Fruit fly (Drosophila melanogaster) whole organism, embryonic: Measurements from ENCODE around the gene Trf.
A peak's percentile ranks its signal among the peaks of the same experiment; 100 is the strongest.

Experiments used
- BEAF-32 ChIP-seq: fragments of 200-800 bp; sonication (Bioruptor generic); optimal IDR thresholded peaks from 3 replicates; lab custom pipeline; 2017; ENCODE audit warnings: missing biosample characterization, missing genetic modification characterization, mild to moderate bottlenecking, moderate library complexity, missing genetic modification reagents
- CG10543 ChIP-seq: fragments of 200-800 bp; sonication (Bioruptor generic); optimal IDR thresholded peaks from 3 replicates; lab custom pipeline; 2017; ENCODE audit warnings: missing biosample characterization, mild to moderate bottlenecking, missing genetic modification characterization, moderate library complexity
- CG1233 ChIP-seq: fragments of 200-800 bp; sonication (Bioruptor generic); optimal IDR thresholded peaks from 4 replicates; lab custom pipeline; 2018; ENCODE audit warnings: missing biosample characterization, mild to moderate bottlenecking, missing genetic modification characterization
- CG17328 ChIP-seq: fragments of 200-800 bp; sonication (Bioruptor generic); IDR thresholded peaks from 2 replicates; pipeline ENCODE4 v1.3.6; 2022; ENCODE audit warnings: missing biosample characterization, missing genetic modification characterization
- CG17829 ChIP-seq: fragments of 200-800 bp; optimal IDR thresholded peaks from 2 replicates; lab custom pipeline; 2019; ENCODE audit warnings: missing biosample characterization, mild to moderate bottlenecking, missing genetic modification characterization, moderate library complexity
- CG2129 ChIP-seq: fragments of 200-800 bp; sonication (Bioruptor generic); IDR thresholded peaks from 2 replicates; pipeline ENCODE4 v1.3.6; 2022; ENCODE audit warnings: missing biosample characterization, missing genetic modification characterization; ENCODE audit not compliant: partially characterized antibody
- CG31441 ChIP-seq: fragments of 200-800 bp; sonication (Bioruptor generic); IDR thresholded peaks from 2 replicates; pipeline ENCODE4 v1.3.6; 2022; ENCODE audit warnings: missing biosample characterization, missing genetic modification characterization
- CG34224 ChIP-seq: fragments of 200-800 bp; sonication (Bioruptor generic); IDR thresholded peaks from 3 replicates; pipeline ENCODE4 v1.3.6; 2022; ENCODE audit warnings: missing biosample characterization, missing genetic modification characterization; ENCODE audit not compliant: partially characterized antibody
- CG4328 ChIP-seq: fragments of 200-800 bp; sonication (Bioruptor generic); optimal IDR thresholded peaks from 3 replicates; lab custom pipeline; 2017; ENCODE audit warnings: missing biosample characterization, missing genetic modification reagents, missing genetic modification characterization
- CG6254 ChIP-seq: fragments of 200-800 bp; sonication (Bioruptor generic); optimal IDR thresholded peaks from 3 replicates; lab custom pipeline; 2017; ENCODE audit warnings: mild to moderate bottlenecking, missing biosample characterization, missing genetic modification reagents, missing genetic modification characterization
- CG6813 ChIP-seq: fragments of 200-800 bp; sonication (Bioruptor generic); optimal IDR thresholded peaks from 2 replicates; lab custom pipeline; 2017; ENCODE audit warnings: missing biosample characterization, missing genetic modification characterization, mild to moderate bottlenecking, moderate library complexity, missing genetic modification reagents
- CG7786 ChIP-seq: fragments of 200-800 bp; sonication (Bioruptor generic); optimal IDR thresholded peaks from 2 replicates; lab custom pipeline; 2016; ENCODE audit warnings: missing biosample characterization, missing genetic modification characterization
- Dfd ChIP-seq, 2 experiments: fragments of >200 bp; optimal IDR thresholded peaks; 2 replicates each; lab custom pipeline; 2017; ENCODE audit warnings: missing biosample characterization in 2 of 2, missing genetic modification characterization in 2 of 2
- Doc3 ChIP-seq: fragments of 200-800 bp; sonication (Bioruptor generic); IDR thresholded peaks from 3 replicates; pipeline ENCODE4 v1.3.6; 2022; ENCODE audit warnings: missing biosample characterization, missing genetic modification characterization; ENCODE audit not compliant: partially characterized antibody
- E2f1 ChIP-seq: fragments of 200-800 bp; sonication (Bioruptor generic); IDR thresholded peaks from 2 replicates; pipeline ENCODE4 v1.3.6; 2022; ENCODE audit warnings: missing biosample characterization, missing genetic modification characterization
- Elba2 ChIP-seq: fragments of 200-800 bp; sonication (Bioruptor generic); optimal IDR thresholded peaks from 3 replicates; lab custom pipeline; 2016; ENCODE audit warnings: missing biosample characterization, missing genetic modification characterization
- Ets97D ChIP-seq: fragments of 200-800 bp; sonication (Bioruptor generic); optimal IDR thresholded peaks from 3 replicates; lab custom pipeline; 2016; ENCODE audit warnings: missing biosample characterization, missing genetic modification characterization
- HLH4C ChIP-seq: fragments of 200-800 bp; sonication (Bioruptor generic); IDR thresholded peaks from 3 replicates; pipeline ENCODE4 v1.3.6; 2022; ENCODE audit warnings: missing biosample characterization, missing genetic modification characterization; ENCODE audit not compliant: partially characterized antibody
- HLH54F ChIP-seq: fragments of 200-800 bp; sonication (Bioruptor generic); optimal IDR thresholded peaks from 3 replicates; lab custom pipeline; 2016; ENCODE audit warnings: missing biosample characterization, missing genetic modification characterization
- Hr39 ChIP-seq: fragments of >200 bp; optimal IDR thresholded peaks from 2 replicates; lab custom pipeline; 2017
- Hsf ChIP-seq: fragments of 200-800 bp; sonication (Bioruptor generic); optimal IDR thresholded peaks from 3 replicates; lab custom pipeline; 2016; ENCODE audit warnings: missing biosample characterization, missing genetic modification characterization
- MBD-R2 ChIP-seq: fragments of 200-800 bp; sonication (Bioruptor generic); IDR thresholded peaks from 2 replicates; pipeline ENCODE4 v1.3.6; 2022; ENCODE audit warnings: missing biosample characterization, missing genetic modification characterization
- NfI ChIP-seq: fragments of 200-800 bp; sonication (Bioruptor generic); optimal IDR thresholded peaks from 3 replicates; lab custom pipeline; 2018; ENCODE audit warnings: missing biosample characterization, mild to moderate bottlenecking, missing genetic modification characterization, moderate library complexity
- Oaz ChIP-seq: fragments of 200-800 bp; sonication (Bioruptor generic); IDR thresholded peaks from 2 replicates; pipeline ENCODE4 v1.3.6; 2022; ENCODE audit warnings: missing biosample characterization, missing genetic modification characterization
- Opbp ChIP-seq: fragments of 200-800 bp; sonication (Bioruptor generic); IDR thresholded peaks from 3 replicates; pipeline ENCODE4 v1.3.6; 2022; ENCODE audit warnings: missing biosample characterization, missing genetic modification characterization; ENCODE audit not compliant: partially characterized antibody
- Ravus ChIP-seq: fragments of 200-800 bp; sonication (Bioruptor generic); IDR thresholded peaks from 2 replicates; pipeline ENCODE4 v1.3.6; 2022; ENCODE audit warnings: missing biosample characterization, missing genetic modification characterization
- ara ChIP-seq: fragments of 200-800 bp; sonication (Bioruptor generic); IDR thresholded peaks from 2 replicates; pipeline ENCODE4 v1.3.6; 2022; ENCODE audit warnings: missing biosample characterization, missing genetic modification characterization
- ci ChIP-seq: fragments of 200-800 bp; sonication (Bioruptor generic); IDR thresholded peaks from 3 replicates; pipeline ENCODE4 v1.3.6; 2022; ENCODE audit warnings: missing biosample characterization, missing genetic modification characterization
- corto ChIP-seq: fragments of 200-800 bp; sonication (Bioruptor generic); optimal IDR thresholded peaks from 2 replicates; lab custom pipeline; 2016; ENCODE audit warnings: missing biosample characterization, mild to moderate bottlenecking, missing genetic modification characterization, moderate library complexity
- dmrt11E ChIP-seq: fragments of 200-800 bp; sonication (Bioruptor generic); optimal IDR thresholded peaks from 3 replicates; lab custom pipeline; 2018; ENCODE audit warnings: missing biosample characterization, mild to moderate bottlenecking, missing genetic modification characterization, moderate library complexity
- ftz-f1 ChIP-seq: fragments of 200-800 bp; sonication (Bioruptor generic); optimal IDR thresholded peaks from 2 replicates; lab custom pipeline; 2016; ENCODE audit warnings: missing biosample characterization, missing genetic modification characterization
- gro ChIP-seq: fragments of 200-800 bp; sonication (Bioruptor generic); optimal IDR thresholded peaks from 2 replicates; lab custom pipeline; 2016; ENCODE audit warnings: missing biosample characterization, missing genetic modification characterization
- hbn ChIP-seq: fragments of 200-800 bp; sonication (Bioruptor generic); IDR thresholded peaks from 2 replicates; pipeline ENCODE4 v1.3.6; 2022; ENCODE audit warnings: missing biosample characterization, missing genetic modification characterization; ENCODE audit not compliant: partially characterized antibody
- her ChIP-seq: fragments of 200-800 bp; sonication (Bioruptor generic); optimal IDR thresholded peaks from 2 replicates; lab custom pipeline; 2016; ENCODE audit warnings: missing biosample characterization, missing genetic modification characterization
- luna ChIP-seq: fragments of 200-800 bp; sonication (Bioruptor generic); optimal IDR thresholded peaks from 2 replicates; lab custom pipeline; 2016; ENCODE audit warnings: missing biosample characterization, missing genetic modification characterization
- nmo ChIP-seq: fragments of 200-800 bp; sonication (Bioruptor generic); optimal IDR thresholded peaks from 2 replicates; lab custom pipeline; 2018; ENCODE audit warnings: missing biosample characterization, mild to moderate bottlenecking, missing genetic modification characterization, moderate library complexity
- oc ChIP-seq: fragments of 200-800 bp; sonication (Bioruptor generic); optimal IDR thresholded peaks from 2 replicates; lab custom pipeline; 2018; ENCODE audit warnings: missing biosample characterization, mild to moderate bottlenecking, missing genetic modification characterization, moderate library complexity
- onecut ChIP-seq: fragments of 200-800 bp; sonication (Bioruptor generic); IDR thresholded peaks from 2 replicates; pipeline ENCODE4 v1.3.6; 2022; ENCODE audit warnings: missing biosample characterization, missing genetic modification characterization
- org-1 ChIP-seq: fragments of 200-800 bp; sonication (Bioruptor generic); optimal IDR thresholded peaks from 2 replicates; lab custom pipeline; 2017; ENCODE audit warnings: missing biosample characterization, missing genetic modification characterization
- otp ChIP-seq: fragments of 200-800 bp; sonication (Bioruptor generic); IDR thresholded peaks from 3 replicates; pipeline ENCODE4, ENCODE4 v1.3.6; 2022; ENCODE audit warnings: missing biosample characterization, missing genetic modification characterization
- slbo ChIP-seq: fragments of 200-800 bp; sonication (Bioruptor generic); IDR thresholded peaks from 2 replicates; pipeline ENCODE4 v1.3.6; 2022; ENCODE audit warnings: missing biosample characterization, missing genetic modification characterization
- sob ChIP-seq: fragments of 200-800 bp; sonication (Bioruptor generic); IDR thresholded peaks from 2 replicates; pipeline ENCODE4 v1.3.6; 2022; ENCODE audit warnings: missing biosample characterization, missing genetic modification characterization
- sr ChIP-seq: fragments of 200-800 bp; sonication (Bioruptor generic); IDR thresholded peaks from 3 replicates; pipeline ENCODE4 v1.3.6; 2022; ENCODE audit warnings: missing biosample characterization, missing genetic modification characterization
- stwl ChIP-seq: fragments of 200-800 bp; sonication (Bioruptor generic); optimal IDR thresholded peaks from 3 replicates; lab custom pipeline; 2018; ENCODE audit warnings: missing biosample characterization, mild to moderate bottlenecking, missing genetic modification characterization, moderate library complexity
- tup ChIP-seq: fragments of 200-800 bp; sonication (Bioruptor generic); optimal IDR thresholded peaks from 2 replicates; lab custom pipeline; 2016; ENCODE audit warnings: missing biosample characterization, mild to moderate bottlenecking, missing genetic modification characterization, moderate library complexity
- twi ChIP-seq: fragments of 200-800 bp; optimal IDR thresholded peaks from 2 replicates; lab custom pipeline; 2019; ENCODE audit warnings: missing biosample characterization, mild to moderate bottlenecking, missing genetic modification characterization, moderate library complexity
- tx ChIP-seq: fragments of 200-800 bp; sonication (Bioruptor generic); optimal IDR thresholded peaks from 2 replicates; lab custom pipeline; 2016; ENCODE audit warnings: missing biosample characterization, missing genetic modification characterization

Gene Trf

dm6 chr2L:8084349-8085203 is 11.9 kb downstream of the Trf start (continued):
- no peak for TF ChIP-seq Hr39 (lab: Kevin White, UChicago)
- no peak for TF ChIP-seq luna (GFP tag; lab: Kevin White, UChicago)
- no peak for TF ChIP-seq CG7786 (GFP tag; lab: Kevin White, UChicago)
- TF ChIP-seq onecut, result no peak
- no peak for TF ChIP-seq ftz-f1 (GFP tag; lab: Kevin White, UChicago)
- TF ChIP-seq oc (tag; lab: Kevin White, UChicago), result no peak
- no peak for TF ChIP-seq NfI (GFP tag; lab: Kevin White, UChicago)
- 0 out of 3 replicates have a peak, but pooled peaks have one; percentile 25 for TF ChIP-seq ci (GFP tag; lab: Robert Waterston, UW)
- peak; percentile 6; the same call in 1 of the 2 replicates for TF ChIP-seq slbo (GFP tag; lab: Robert Waterston, UW)
- no peak for TF ChIP-seq hbn (GFP tag; lab: Robert Waterston, UW)
- no peak for TF ChIP-seq org-1 (GFP tag; lab: Kevin White, UChicago)
- TF ChIP-seq dmrt11E (tag; lab: Kevin White, UChicago), result no peak
- no peak for TF ChIP-seq Oaz (GFP tag; lab: Robert Waterston, UW)
- peak; percentile 41; the same call in 1 of the 3 replicates for TF ChIP-seq sr (GFP tag; lab: Robert Waterston, UW)
- TF ChIP-seq tup (GFP tag; lab: Kevin White, UChicago), result no peak
- peak; percentile 41 for TF ChIP-seq CG6813
- no peak for TF ChIP-seq her
- TF ChIP-seq Hsf, result no peak

dm6 chr2L:8085466-8086164 is 12.9 kb downstream of the Trf start:
- TF ChIP-seq Dfd (GFP tag; optimal IDR thresholded peaks at IDR 0.05; lab: Kevin White, UChicago) (no peak), Ets97D (GFP tag; lab: Kevin White, UChicago) (no peak), gro (GFP tag; lab: Kevin White, UChicago) (no peak), HLH54F (no peak), E2f1 (GFP tag; lab: Robert Waterston, UW) (no peak), tx (no peak), CG6254 (no peak), MBD-R2 (GFP tag; lab: Robert Waterston, UW) (peak; percentile 24; the same call in 1 of the 2 replicates), CG2129 (no peak), HLH4C (GFP tag; lab: Robert Waterston, UW) (peak; percentile 39; the same call in 2 of the 3 replicates), sob (GFP tag; lab: Robert Waterston, UW) (peak; percentile 33; the same call in 1 of the 2 replicates), nmo (no peak), CG1233 (GFP tag; lab: Kevin White, UChicago) (no peak), Ravus (GFP tag; lab: Robert Waterston, UW) (no peak), CG17328 (GFP tag; lab: Robert Waterston, UW) (no peak), onecut (peak; percentile 78), Doc3 (GFP tag; lab: Robert Waterston, UW) (no peak), CG31441 (GFP tag; lab: Robert Waterston, UW) (no peak), twi (tag; lab: Kevin White, UChicago) (no peak), corto (GFP tag; lab: Kevin White, UChicago) (no peak), otp (0 out of 3 replicates have a peak, but pooled peaks have one; percentile 12), BEAF-32 (GFP tag; lab: Kevin White, UChicago) (no peak), CG4328 (GFP tag; lab: Kevin White, UChicago) (no peak), Opbp (0 out of 3 replicates have a peak, but pooled peaks have one; percentile 18), stwl (tag; lab: Kevin White, UChicago) (peak; percentile 32), ara (GFP tag; lab: Robert Waterston, UW) (no peak), CG17829 (tag; lab: Kevin White, UChicago) (no peak), CG34224 (GFP tag; lab: Robert Waterston, UW) (0 out of 3 replicates have a peak, but pooled peaks have one; percentile 14), Elba2 (GFP tag; lab: Kevin White, UChicago) (no peak), CG10543 (GFP tag; lab: Kevin White, UChicago) (no peak)
